Fruit fly (Drosophila melanogaster): ENCODE results near the gene CG6763.
A peak's percentile ranks its signal among the peaks of the same experiment; 100 is the strongest.

CG6763 gene

DNA sequence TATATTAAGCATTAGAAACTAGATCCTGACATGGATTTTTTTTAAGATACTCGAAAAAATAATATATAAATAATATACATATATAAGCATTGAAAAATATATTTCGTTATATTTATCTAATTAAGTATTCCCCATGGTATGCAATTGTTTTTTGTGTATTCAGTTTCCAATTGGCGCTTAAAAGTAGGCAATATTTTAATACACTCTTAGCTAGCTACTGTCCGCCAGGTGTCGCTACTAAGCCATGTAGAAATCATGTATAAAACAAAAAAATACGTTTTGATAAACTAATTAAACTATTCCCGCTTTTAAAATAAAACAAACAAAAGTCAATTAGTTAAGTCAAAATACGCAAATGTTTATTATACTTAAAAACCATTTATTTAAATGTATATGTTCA lies 47.5 kb downstream of the CG6763 start (continued):
- TF ChIP-seq CG13424 (tag; optimal IDR thresholded peaks at IDR 0.05), result peak; percentile 76
- no peak for TF ChIP-seq GATAe (GFP tag; conservative IDR thresholded peaks at IDR 0.05)
- TF ChIP-seq Stat92E (GFP tag; optimal IDR thresholded peaks at IDR 0.05), result no peak
- peak; percentile 12 for TF ChIP-seq CG10147 (GFP tag; optimal IDR thresholded peaks at IDR 0.05)
- no peak for TF ChIP-seq chinmo (GFP tag; IDR thresholded peaks at IDR 0.05; ENCODE audit: partially characterized antibody)
- TF ChIP-seq CG8290 (GFP tag; optimal IDR thresholded peaks at IDR 0.05), result peak; percentile 47
- peak in 1 of 2 experiments; percentile 63 for TF ChIP-seq CG8290 (tag; optimal IDR thresholded peaks at IDR 0.05)
- peak; percentile 52 for TF ChIP-seq CG6765 (GFP tag; optimal IDR thresholded peaks at IDR 0.05)
- peak; percentile 37; the same call in 1 of the 2 replicates for TF ChIP-seq ara (GFP tag; IDR thresholded peaks at IDR 0.05)
- TF ChIP-seq ssp (GFP tag; IDR thresholded peaks at IDR 0.05), result no peak
- TF ChIP-seq PHDP (tag; optimal IDR thresholded peaks at IDR 0.05), result peak; percentile 72
- TF ChIP-seq nau (GFP tag; optimal IDR thresholded peaks at IDR 0.05), result no peak
- peak; percentile 73 for TF ChIP-seq CG4707 (GFP tag; optimal IDR thresholded peaks at IDR 0.05)
- peak; percentile 24 for TF ChIP-seq odd (GFP tag; optimal IDR thresholded peaks at IDR 0.05)
- TF ChIP-seq ttk (GFP tag; IDR thresholded peaks at IDR 0.05), result 0 out of 2 replicates have a peak, but pooled peaks have one; percentile 19
- TF ChIP-seq vnd (GFP tag; IDR thresholded peaks at IDR 0.05; ENCODE audit: partially characterized antibody), result no peak
- peak; percentile 53 for TF ChIP-seq onecut (GFP tag; IDR thresholded peaks at IDR 0.05)
- peak; percentile 20 for TF ChIP-seq twi (tag; optimal IDR thresholded peaks at IDR 0.05)
- TF ChIP-seq nmo (GFP tag; optimal IDR thresholded peaks at IDR 0.05), result peak; percentile 31
- TF ChIP-seq CG9727 (GFP tag; optimal IDR thresholded peaks at IDR 0.05), result peak; percentile 43
- peak in 1 of 2 experiments; percentile 34 for TF ChIP-seq chif (GFP tag; optimal IDR thresholded peaks at IDR 0.05)
- no peak for TF ChIP-seq CG16779 (GFP tag; IDR thresholded peaks at IDR 0.05)
- peak; percentile 33 for TF ChIP-seq jing (GFP tag; optimal IDR thresholded peaks at IDR 0.05)
- peak; percentile 13 for TF ChIP-seq CoRest (tag; optimal IDR thresholded peaks at IDR 0.05)
- no peak for TF ChIP-seq CG2116 (GFP tag; optimal IDR thresholded peaks at IDR 0.05)
- TF ChIP-seq CG3847 (GFP tag; IDR thresholded peaks at IDR 0.05), result no peak; the same call in 1 of the 2 replicates
- TF ChIP-seq CG11247 (GFP tag; IDR thresholded peaks at IDR 0.05), result 0 out of 2 replicates have a peak, but pooled peaks have one; percentile 7
- peak; percentile 21 for TF ChIP-seq CG5180 (GFP tag; optimal IDR thresholded peaks at IDR 0.05)
- TF ChIP-seq CG8924 (tag; optimal IDR thresholded peaks at IDR 0.05), result peak; percentile 25
- TF ChIP-seq Atf-2 (GFP tag; optimal IDR thresholded peaks at IDR 0.05), result no peak
- peak; percentile 67 for TF ChIP-seq CG17829 (tag; optimal IDR thresholded peaks at IDR 0.05)
- TF ChIP-seq Dip2 (GFP tag; IDR thresholded peaks at IDR 0.05), result no peak
- peak; percentile 48 for TF ChIP-seq CG10209 (GFP tag; optimal IDR thresholded peaks at IDR 0.05)
- no peak for TF ChIP-seq Rx (GFP tag; IDR thresholded peaks at IDR 0.05)
- peak; percentile 21; the same call in 1 of the 2 replicates for TF ChIP-seq CG10959 (GFP tag; IDR thresholded peaks at IDR 0.05)
- TF ChIP-seq amos (GFP tag; IDR thresholded peaks at IDR 0.05; ENCODE audit: partially characterized antibody), result peak; percentile 52; the same call in 1 of the 2 replicates
- no peak for TF ChIP-seq Neu2 (GFP tag; optimal IDR thresholded peaks at IDR 0.05; ENCODE audit: borderline replicate concordance)
- TF ChIP-seq CG8281 (tag; optimal IDR thresholded peaks at IDR 0.05), result peak; percentile 21
- no peak for TF ChIP-seq NK7.1 (GFP tag; optimal IDR thresholded peaks at IDR 0.05)
- TF ChIP-seq hbn (GFP tag; IDR thresholded peaks at IDR 0.05; ENCODE audit: partially characterized antibody), result no peak
- TF ChIP-seq Mrtf (GFP tag; IDR thresholded peaks at IDR 0.05), result no peak
- peak; percentile 41 for TF ChIP-seq CG4854 (GFP tag; optimal IDR thresholded peaks at IDR 0.05)
- TF ChIP-seq bsh (GFP tag; optimal IDR thresholded peaks at IDR 0.05), result peak in 1 of 2 experiments; percentile 61
- TF ChIP-seq Sox100B (GFP tag; optimal IDR thresholded peaks at IDR 0.05), result peak; percentile 71
- TF ChIP-seq tio (GFP tag; optimal IDR thresholded peaks at IDR 0.05), result peak; percentile 22
- TF ChIP-seq cato (GFP tag; optimal IDR thresholded peaks at IDR 0.05; ENCODE audit: borderline replicate concordance), result peak; percentile 20
- peak; percentile 27 for TF ChIP-seq mirr (GFP tag; optimal IDR thresholded peaks at IDR 0.05)
- no peak for TF ChIP-seq dimm (GFP tag; IDR thresholded peaks at IDR 0.05)
- TF ChIP-seq insv (GFP tag; optimal IDR thresholded peaks at IDR 0.05), result peak in 1 of 2 experiments; percentile 62

Measured in whole organism, embryonic.